Worm (Caenorhabditis elegans) whole organism, L3 larva: ENCODE data around the gene srv-19.

Source experiments
- ama-1 ChIP-seq: fragments of 150-350 bp; optimal IDR thresholded peaks from 2 replicates; lab custom pipeline; 2018
- fkh-10 ChIP-seq: sonication (generic microtip); optimal IDR thresholded peaks from 2 replicates; lab custom pipeline; 2017; ENCODE audit warnings: missing biosample characterization, missing genetic modification reagents, missing genetic modification characterization
- mdl-1 ChIP-seq: fragments of 150-350 bp; optimal IDR thresholded peaks from 2 replicates; lab custom pipeline; 2014; ENCODE audit warnings: missing biosample characterization, missing genetic modification characterization
- nhr-23 ChIP-seq: fragments of 150-350 bp; optimal IDR thresholded peaks from 2 replicates; lab custom pipeline; 2014; ENCODE audit warnings: missing biosample characterization, missing genetic modification reagents, missing genetic modification characterization
- nhr-28 ChIP-seq: fragments of 150-350 bp; optimal IDR thresholded peaks from 2 replicates; lab custom pipeline; 2014; ENCODE audit warnings: missing biosample characterization, missing genetic modification characterization
- nhr-76 ChIP-seq: fragments of 150-350 bp; sonication (generic microtip); optimal IDR thresholded peaks from 5 replicates; lab custom pipeline; 2014; ENCODE audit warnings: missing biosample characterization, missing genetic modification characterization
- pha-4 ChIP-seq: fragments of 150-350 bp; optimal IDR thresholded peaks from 2 replicates; lab custom pipeline; 2014; ENCODE audit warnings: missing biosample characterization, missing genetic modification reagents, missing genetic modification characterization

ce11 chrIV:5860762-5861161 is 13.0 kb downstream of the srv-19 start:
- TF ChIP-seq nhr-28 (tag; lab: Kevin White, UChicago) (no peak), fkh-10 (GFP tag; lab: Kevin White, UChicago) (no peak), pha-4 (no peak), ama-1 (no peak), nhr-76 (tag; lab: Kevin White, UChicago) (no peak), mdl-1 (tag; lab: Kevin White, UChicago) (no peak), nhr-23 (no peak)
